Worm (Caenorhabditis elegans) whole organism, L4 larva: Measurements from ENCODE around the gene npr-31.

Source experiments
- F26F4.8 ChIP-seq: fragments of 200-800 bp; sonication (Bioruptor generic); conservative IDR thresholded peaks from 2 replicates; pipeline ENCODE4 v1.3.6; 2022; ENCODE audit warnings: missing genetic modification characterization, missing compliant biosample characterization
- F44E2.7 ChIP-seq: fragments of 200-800 bp; sonication (Bioruptor generic); IDR thresholded peaks from 2 replicates; pipeline ENCODE4 v2.1.2; 2022; ENCODE audit warnings: missing genetic modification characterization, missing compliant biosample characterization
- T20F7.1 ChIP-seq: fragments of 200-800 bp; sonication (Bioruptor generic); optimal IDR thresholded peaks from 2 replicates; lab custom pipeline; 2018; ENCODE audit warnings: mild to moderate bottlenecking, missing genetic modification characterization, missing compliant biosample characterization
- Y48G9A.11 ChIP-seq: fragments of 200-800 bp; sonication (Bioruptor generic); IDR thresholded peaks from 2 replicates; pipeline ENCODE4 v1.3.6; 2022; ENCODE audit warnings: missing genetic modification reagents, missing genetic modification characterization, missing compliant biosample characterization
- Y75B8A.6 ChIP-seq: fragments of 200-800 bp; sonication (Bioruptor generic); IDR thresholded peaks from 2 replicates; pipeline ENCODE4 v1.3.6; 2022; ENCODE audit warnings: missing genetic modification reagents, missing genetic modification characterization, missing compliant biosample characterization
- arid-1 ChIP-seq: fragments of 200-800 bp; sonication (Bioruptor generic); conservative IDR thresholded peaks from 2 replicates; pipeline ENCODE4 v1.3.6; 2022; ENCODE audit warnings: missing genetic modification reagents, missing genetic modification characterization, missing compliant biosample characterization
- attf-4 ChIP-seq: sonication (generic microtip); optimal IDR thresholded peaks from 3 replicates; lab custom pipeline; 2017; ENCODE audit warnings: missing biosample characterization, missing genetic modification characterization
- ceh-20 ChIP-seq: fragments of 200-800 bp; sonication (Bioruptor generic); IDR thresholded peaks from 2 replicates; pipeline ENCODE4 v1.3.6; 2022; ENCODE audit warnings: missing genetic modification reagents, missing genetic modification characterization, missing compliant biosample characterization
- ceh-82 ChIP-seq: sonication (generic microtip); optimal IDR thresholded peaks from 2 replicates; lab custom pipeline; 2017; ENCODE audit warnings: missing biosample characterization, missing genetic modification characterization
- daf-16 ChIP-seq, 3 experiments: sonication (generic microtip); optimal IDR thresholded peaks; 2 replicates each; lab custom pipeline; 2016 to 2017; ENCODE audit warnings: missing genetic modification characterization in 3 of 3, missing genetic modification reagents in 3 of 3, mild to moderate bottlenecking in 2 of 3, missing compliant biosample characterization in 2 of 3, missing biosample characterization in 1 of 3, moderate library complexity in 1 of 3
- daf-19 ChIP-seq: fragments of 200-800 bp; sonication (Bioruptor generic); conservative IDR thresholded peaks from 2 replicates; pipeline ENCODE4 v1.3.6; 2022; ENCODE audit warnings: missing genetic modification characterization, missing compliant biosample characterization
- daf-8 ChIP-seq: fragments of 200-800 bp; sonication (Bioruptor generic); IDR thresholded peaks from 2 replicates; pipeline ENCODE4 v1.3.6; 2022; ENCODE audit warnings: missing genetic modification characterization, missing compliant biosample characterization
- dmd-8 ChIP-seq: fragments of 200-800 bp; sonication (Bioruptor generic); IDR thresholded peaks from 2 replicates; pipeline ENCODE4 v1.3.6; 2022; ENCODE audit warnings: missing genetic modification characterization, missing compliant biosample characterization
- duxl-1 ChIP-seq: sonication (generic microtip); optimal IDR thresholded peaks from 2 replicates; lab custom pipeline; 2016; ENCODE audit warnings: mild to moderate bottlenecking, missing genetic modification characterization, moderate library complexity, missing compliant biosample characterization; ENCODE audit not compliant: poor library complexity
- dve-1 ChIP-seq: sonication (generic microtip); optimal IDR thresholded peaks from 2 replicates; lab custom pipeline; 2017; ENCODE audit warnings: antibody characterized with exemption, mild to moderate bottlenecking, missing genetic modification characterization, missing compliant biosample characterization; ENCODE audit not compliant: insufficient read depth
- egl-43 ChIP-seq: fragments of 200-800 bp; sonication (Bioruptor generic); IDR thresholded peaks from 2 replicates; pipeline ENCODE4 v1.3.6; 2022; ENCODE audit warnings: missing genetic modification reagents, missing genetic modification characterization, missing compliant biosample characterization
- fkh-10 ChIP-seq: fragments of 150-350 bp; optimal IDR thresholded peaks from 2 replicates; lab custom pipeline; 2014; ENCODE audit warnings: missing biosample characterization, missing genetic modification reagents, missing genetic modification characterization
- fos-1 ChIP-seq: fragments of 150-350 bp; optimal IDR thresholded peaks from 2 replicates; lab custom pipeline; 2014; ENCODE audit warnings: missing biosample characterization, missing genetic modification characterization
- hlh-11 ChIP-seq: fragments of 200-800 bp; sonication (Bioruptor generic); optimal IDR thresholded peaks from 2 replicates; lab custom pipeline; 2018; ENCODE audit warnings: mild to moderate bottlenecking, missing genetic modification characterization, missing compliant biosample characterization
- hlh-30 ChIP-seq: sonication (generic microtip); optimal IDR thresholded peaks from 2 replicates; lab custom pipeline; 2017; ENCODE audit warnings: antibody characterized with exemption, mild to moderate bottlenecking, missing genetic modification characterization, missing compliant biosample characterization; ENCODE audit not compliant: insufficient read depth
- hmg-1.1 ChIP-seq: fragments of 200-800 bp; sonication (Bioruptor generic); IDR thresholded peaks from 2 replicates; pipeline ENCODE4 v1.3.6; 2022; ENCODE audit warnings: missing genetic modification reagents, missing genetic modification characterization, missing compliant biosample characterization
- lin-38 ChIP-seq: fragments of 200-800 bp; sonication (Bioruptor generic); IDR thresholded peaks from 2 replicates; pipeline ENCODE4 v1.3.6; 2022; ENCODE audit warnings: missing genetic modification reagents, missing genetic modification characterization, missing compliant biosample characterization
- madf-5 ChIP-seq, 2 experiments: fragments of 200-800 bp; sonication (Bioruptor generic); IDR thresholded peaks; 2 replicates each; pipeline ENCODE4 v1.3.6; 2022; ENCODE audit warnings: missing compliant biosample characterization in 2 of 2, missing genetic modification characterization in 2 of 2
- mep-1 ChIP-seq: fragments of 150-350 bp; sonication (generic microtip); optimal IDR thresholded peaks from 3 replicates; lab custom pipeline; 2014; ENCODE audit warnings: missing biosample characterization, missing genetic modification characterization
- mes-2 ChIP-seq: sonication (generic microtip); optimal IDR thresholded peaks from 2 replicates; lab custom pipeline; 2016; ENCODE audit warnings: missing genotype, mild to moderate bottlenecking, missing genetic modification characterization, missing compliant biosample characterization; ENCODE audit not compliant: poor library complexity, severe bottlenecking
- mxl-2 ChIP-seq: fragments of 200-800 bp; sonication (Bioruptor generic); conservative IDR thresholded peaks from 2 replicates; pipeline ENCODE4 v1.3.6; 2022; ENCODE audit warnings: missing genetic modification reagents, missing genetic modification characterization, missing compliant biosample characterization
- mxl-3 ChIP-seq: fragments of 200-800 bp; sonication (Bioruptor generic); optimal IDR thresholded peaks from 2 replicates; lab custom pipeline; 2018; ENCODE audit warnings: mild to moderate bottlenecking, missing genetic modification characterization, missing compliant biosample characterization
- nhr-102 ChIP-seq: sonication (generic microtip); optimal IDR thresholded peaks from 2 replicates; lab custom pipeline; 2016; ENCODE audit warnings: mild to moderate bottlenecking, missing genetic modification characterization, moderate library complexity, missing compliant biosample characterization
- nhr-111 ChIP-seq: fragments of 200-800 bp; sonication (Bioruptor generic); optimal IDR thresholded peaks from 2 replicates; lab custom pipeline; 2018; ENCODE audit warnings: mild to moderate bottlenecking, missing genetic modification characterization, missing compliant biosample characterization
- nhr-237 ChIP-seq: sonication (generic microtip); optimal IDR thresholded peaks from 2 replicates; lab custom pipeline; 2017; ENCODE audit warnings: missing biosample characterization, missing genetic modification characterization
- nhr-28 ChIP-seq: fragments of 150-350 bp; optimal IDR thresholded peaks from 2 replicates; lab custom pipeline; 2014; ENCODE audit warnings: missing biosample characterization, missing genetic modification characterization
- nhr-41 ChIP-seq: fragments of 200-800 bp; sonication (Bioruptor generic); IDR thresholded peaks from 2 replicates; pipeline ENCODE4 v1.3.6; 2022; ENCODE audit warnings: missing genetic modification reagents, missing genetic modification characterization, missing compliant biosample characterization
- nhr-42 ChIP-seq: fragments of 200-800 bp; sonication (Bioruptor generic); IDR thresholded peaks from 2 replicates; pipeline ENCODE4 v1.3.6; 2022; ENCODE audit warnings: missing genetic modification characterization, missing compliant biosample characterization
- nhr-6 ChIP-seq: fragments of 150-350 bp; optimal IDR thresholded peaks from 2 replicates; lab custom pipeline; 2014; ENCODE audit warnings: missing biosample characterization, missing genetic modification characterization
- pha-4 ChIP-seq, 2 experiments: fragments of 150-350 bp in 1 of 2; fragments of 200-800 bp in 1 of 2; sonication (Bioruptor generic) in 1 of 2; IDR thresholded peaks in 1 of 2; optimal IDR thresholded peaks in 1 of 2; 2 replicates each; pipeline versions ENCODE4 v1.3.6 to Lab custom; 2014 to 2022; ENCODE audit warnings: missing genetic modification characterization in 2 of 2, missing genetic modification reagents in 2 of 2, missing biosample characterization in 1 of 2, missing compliant biosample characterization in 1 of 2
- saeg-2 ChIP-seq: fragments of 200-800 bp; sonication (Bioruptor generic); IDR thresholded peaks from 2 replicates; pipeline ENCODE4 v1.3.6; 2022; ENCODE audit warnings: missing genetic modification reagents, missing genetic modification characterization, missing compliant biosample characterization
- set-16 ChIP-seq: fragments of 200-800 bp; sonication (Bioruptor generic); IDR thresholded peaks from 2 replicates; pipeline ENCODE4 v1.3.6; 2022; ENCODE audit warnings: missing genetic modification reagents, missing genetic modification characterization, missing compliant biosample characterization
- snpc-1.2 ChIP-seq: fragments of 200-800 bp; sonication (Bioruptor generic); IDR thresholded peaks from 2 replicates; pipeline ENCODE4 v1.3.6; 2022; ENCODE audit warnings: missing genetic modification reagents, missing genetic modification characterization, missing compliant biosample characterization
- snpc-4 ChIP-seq: fragments of 150-350 bp; optimal IDR thresholded peaks from 2 replicates; lab custom pipeline; 2014; ENCODE audit warnings: missing biosample characterization, missing genetic modification characterization
- spr-1 ChIP-seq: sonication (generic microtip); optimal IDR thresholded peaks from 2 replicates; lab custom pipeline; 2016; ENCODE audit warnings: mild to moderate bottlenecking, missing genetic modification characterization, missing compliant biosample characterization
- tra-1 ChIP-seq: fragments of 200-800 bp; sonication (Bioruptor generic); IDR thresholded peaks from 2 replicates; pipeline ENCODE4 v1.3.6; 2022; ENCODE audit warnings: missing genetic modification reagents, missing genetic modification characterization, missing compliant biosample characterization
- unc-130 ChIP-seq: sonication (generic microtip); optimal IDR thresholded peaks from 2 replicates; lab custom pipeline; 2016; ENCODE audit warnings: missing genetic modification reagents, missing genetic modification characterization, missing compliant biosample characterization
- unc-39 ChIP-seq: sonication (generic microtip); optimal IDR thresholded peaks from 2 replicates; lab custom pipeline; 2017; ENCODE audit warnings: missing biosample characterization, missing genetic modification characterization
- unc-62 ChIP-seq, 3 experiments: fragments of 150-350 bp in 1 of 3; sonication (generic microtip); optimal IDR thresholded peaks in 2 of 3; peaks in 1 of 3; 1 replicate in 1 of 3; 2 replicates in 2 of 3; lab custom pipeline; 2014 to 2017; ENCODE audit warnings: missing biosample characterization in 3 of 3, missing genetic modification characterization in 3 of 3, missing genetic modification reagents in 3 of 3, missing genotype in 1 of 3
- zfp-2 ChIP-seq: sonication (generic microtip); optimal IDR thresholded peaks from 2 replicates; lab custom pipeline; 2016; ENCODE audit warnings: mild to moderate bottlenecking, missing genetic modification characterization, missing compliant biosample characterization
- ztf-7 ChIP-seq: fragments of 150-350 bp; optimal IDR thresholded peaks from 2 replicates; lab custom pipeline; 2014; ENCODE audit warnings: missing biosample characterization, missing genetic modification characterization

npr-31 gene

ce11 chrII:7189120-7189519 is 44.7 kb downstream of the npr-31 start, which contains the start of gene E04F6.4:
E04F6.4 (plus strand) TSS chrII:7189420.
- TF ChIP-seq mxl-3 (GFP tag; lab: Kevin White, UChicago) (no peak), madf-5 (GFP tag; IDR thresholded peaks at IDR 0.05; lab: Robert Waterston, UW) (no peak)

ce11 chrII:7195541-7195940 is 51.1 kb downstream of the npr-31 start, which contains the start of gene acdh-12:
acdh-12 (minus strand) TSS chrII:7195641.
- TF ChIP-seq ceh-20 (GFP tag; lab: Robert Waterston, UW) (no peak), unc-39 (tag; lab: Kevin White, UChicago) (no peak), duxl-1 (no peak), nhr-42 (GFP tag; lab: Robert Waterston, UW) (no peak), egl-43 (GFP tag; lab: Robert Waterston, UW) (no peak), T20F7.1 (GFP tag; lab: Kevin White, UChicago) (no peak), mep-1 (no peak), set-16 (GFP tag; lab: Robert Waterston, UW) (no peak), daf-19 (GFP tag; lab: Robert Waterston, UW) (no peak), Y48G9A.11 (no peak), nhr-111 (GFP tag; lab: Kevin White, UChicago) (no peak), fkh-10 (GFP tag; lab: Kevin White, UChicago) (no peak), hmg-1.1 (GFP tag; lab: Robert Waterston, UW) (no peak), ztf-7 (tag; lab: Kevin White, UChicago) (no peak), nhr-102 (tag; lab: Kevin White, UChicago) (no peak), fos-1 (no peak), Y75B8A.6 (GFP tag; lab: Robert Waterston, UW) (no peak), dmd-8 (GFP tag; lab: Robert Waterston, UW) (no peak), unc-130 (GFP tag; lab: Kevin White, UChicago) (no peak)
- TF ChIP-seq, all 104 proteins: peak for 0

ce11 chrII:7196040-7196439 is 51.6 kb downstream of the npr-31 start, which contains the start of gene maoc-1:
maoc-1 (plus strand) TSS chrII:7196276.
- TF ChIP-seq mes-2 (tag; lab: Kevin White, UChicago) (peak; percentile 7), zfp-2 (tag; lab: Kevin White, UChicago) (no peak), madf-5 (GFP tag; IDR thresholded peaks at IDR 0.05; lab: Robert Waterston, UW) (no peak), mxl-2 (GFP tag; lab: Robert Waterston, UW) (no peak), fos-1 (no peak), attf-4 (tag; lab: Kevin White, UChicago) (no peak), lin-38 (GFP tag; lab: Robert Waterston, UW) (no peak), arid-1 (GFP tag; lab: Robert Waterston, UW) (no peak), unc-62 (GFP tag; optimal IDR thresholded peaks at IDR 0.05 in 1 of 2; lab: Kevin White, UChicago) (no peak), unc-62 (tag; optimal IDR thresholded peaks at IDR 0.05; lab: Kevin White, UChicago) (no peak), pha-4 (GFP tag; IDR thresholded peaks at IDR 0.05; lab: Robert Waterston, UW) (0 out of 2 replicates have a peak, but pooled peaks have one; percentile 40), pha-4 (tag; optimal IDR thresholded peaks at IDR 0.05; lab: Kevin White, UChicago) (no peak), set-16 (GFP tag; lab: Robert Waterston, UW) (no peak), hlh-30 (no peak), F44E2.7 (GFP tag; lab: Robert Waterston, UW) (no peak), dve-1 (tag; lab: Kevin White, UChicago) (peak; percentile 24), snpc-1.2 (GFP tag; lab: Robert Waterston, UW) (no peak), hmg-1.1 (GFP tag; lab: Robert Waterston, UW) (no peak), T20F7.1 (GFP tag; lab: Kevin White, UChicago) (no peak), nhr-28 (peak; percentile 95), daf-8 (GFP tag; lab: Robert Waterston, UW) (no peak), spr-1 (tag; lab: Kevin White, UChicago) (no peak), hlh-11 (tag; lab: Kevin White, UChicago) (peak; percentile 33), ceh-82 (tag; lab: Kevin White, UChicago) (no peak), F26F4.8 (no peak), nhr-237 (no peak), nhr-6 (tag; lab: Kevin White, UChicago) (no peak), tra-1 (GFP tag; lab: Robert Waterston, UW) (no peak), saeg-2 (GFP tag; lab: Robert Waterston, UW) (no peak), snpc-4 (tag; lab: Kevin White, UChicago) (no peak), daf-16 (GFP tag; optimal IDR thresholded peaks at IDR 0.05; lab: Kevin White, UChicago) (no peak), daf-16 (tag; optimal IDR thresholded peaks at IDR 0.05; lab: Kevin White, UChicago) (peak; percentile 75), nhr-41 (no peak)
